Worm (Caenorhabditis elegans) whole organism, L4/young adult: Measurements from ENCODE around the gene C07E3.3.

ENCODE experiments used
- W03F9.2 ChIP-seq: fragments of 150-350 bp; optimal IDR thresholded peaks from 2 replicates; lab custom pipeline; 2014; ENCODE audit warnings: missing biosample characterization, missing genetic modification characterization
- dao-5 ChIP-seq: sonication (generic microtip); optimal IDR thresholded peaks from 2 replicates; lab custom pipeline; 2016; ENCODE audit warnings: missing genotype, missing genetic modification characterization, moderate library complexity, missing compliant biosample characterization
- him-1 ChIP-seq: sonication (generic microtip); optimal IDR thresholded peaks from 2 replicates; lab custom pipeline; 2016; ENCODE audit warnings: missing genotype, missing genetic modification reagents, missing genetic modification characterization, missing compliant biosample characterization

DNA sequence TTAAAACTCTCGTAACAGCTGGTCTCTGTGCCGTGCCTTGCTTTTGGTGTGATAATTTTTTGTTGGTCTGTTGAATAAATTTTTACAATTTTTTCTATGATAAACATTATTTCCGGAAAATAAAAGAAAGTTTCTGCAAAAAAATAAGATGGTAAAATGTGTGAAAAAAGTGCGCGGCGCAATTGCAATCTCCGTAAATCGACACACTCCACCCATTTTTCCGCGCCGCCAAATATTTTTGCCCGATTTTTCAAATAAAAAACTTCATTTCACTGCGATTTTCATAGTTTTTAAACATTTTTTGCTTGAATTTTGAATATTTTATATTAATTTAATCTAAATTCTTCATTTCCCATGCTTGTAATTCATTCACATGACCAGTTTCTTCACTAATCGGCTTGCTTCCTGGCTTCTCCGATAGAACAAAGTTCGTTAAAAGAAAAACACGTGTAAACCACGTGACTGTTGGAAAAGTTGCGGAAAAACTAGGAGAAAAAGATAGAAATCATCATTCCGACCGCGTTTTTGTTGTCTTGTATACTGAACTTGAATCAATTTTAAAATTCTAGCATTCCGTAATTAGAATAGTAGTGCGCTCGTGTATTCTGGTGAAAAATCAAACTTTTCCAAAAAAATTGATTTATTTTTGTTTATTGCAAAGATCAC lies 30.9 kb upstream of the C07E3.3 start:
- TF ChIP-seq him-1 (tag; lab: Kevin White, UChicago) (peak; percentile 44), W03F9.2 (tag; lab: Kevin White, UChicago) (peak; percentile 79), dao-5 (tag; lab: Kevin White, UChicago) (no peak)
